Worm (Caenorhabditis elegans) whole organism, mixed stage, embryonic: Measurements from ENCODE around the gene gex-5.
"Not testable (repeated sequence)": the region's sequence is repeated elsewhere in the genome, so short reads cannot be mapped to it uniquely, and the experiment has no call there.

Experiments used
- M03D4.4 ChIP-seq: sonication (generic microtip); optimal IDR thresholded peaks from 2 replicates; lab custom pipeline; 2017; ENCODE audit warnings: mild to moderate bottlenecking, missing genetic modification characterization, missing compliant biosample characterization
- bed-3 ChIP-seq: fragments of 200-800 bp; sonication (Bioruptor generic); optimal IDR thresholded peaks from 3 replicates; lab custom pipeline; 2018; ENCODE audit warnings: mild to moderate bottlenecking, missing genetic modification characterization, moderate library complexity, missing compliant biosample characterization
- blmp-1 ChIP-seq: fragments of 150-350 bp; optimal IDR thresholded peaks from 2 replicates; lab custom pipeline; 2014; ENCODE audit warnings: missing biosample characterization, missing genetic modification characterization
- ceh-39 ChIP-seq: fragments of 150-350 bp; optimal IDR thresholded peaks from 2 replicates; lab custom pipeline; 2014; ENCODE audit warnings: missing biosample characterization, missing genetic modification characterization
- ceh-43 ChIP-seq: fragments of 200-800 bp; sonication (Bioruptor generic); optimal IDR thresholded peaks from 2 replicates; lab custom pipeline; 2018; ENCODE audit warnings: mild to moderate bottlenecking, missing genetic modification characterization, moderate library complexity, missing compliant biosample characterization
- ceh-83 ChIP-seq: fragments of 200-800 bp; sonication (Bioruptor generic); optimal IDR thresholded peaks from 2 replicates; lab custom pipeline; 2018; ENCODE audit warnings: mild to moderate bottlenecking, missing genetic modification characterization, missing compliant biosample characterization
- ces-1 ChIP-seq: fragments of 150-350 bp; optimal IDR thresholded peaks from 2 replicates; lab custom pipeline; 2014; ENCODE audit warnings: missing biosample characterization, missing genetic modification reagents, missing genetic modification characterization
- drap-1 ChIP-seq: fragments of 200-800 bp; sonication (Bioruptor generic); optimal IDR thresholded peaks from 3 replicates; lab custom pipeline; 2018; ENCODE audit warnings: mild to moderate bottlenecking, missing genetic modification characterization, missing compliant biosample characterization
- elt-3 ChIP-seq: fragments of 150-350 bp; optimal IDR thresholded peaks from 2 replicates; lab custom pipeline; 2014; ENCODE audit warnings: missing biosample characterization, missing genetic modification characterization
- flh-1 ChIP-seq: fragments of 200-800 bp; sonication (Bioruptor generic); optimal IDR thresholded peaks from 2 replicates; lab custom pipeline; 2018; ENCODE audit warnings: mild to moderate bottlenecking, missing genetic modification characterization, moderate library complexity, missing compliant biosample characterization
- ham-2 ChIP-seq: fragments of 200-800 bp; sonication (Bioruptor generic); optimal IDR thresholded peaks from 2 replicates; lab custom pipeline; 2018; ENCODE audit warnings: mild to moderate bottlenecking, missing genetic modification characterization, missing compliant biosample characterization
- hlh-1 ChIP-seq: fragments of 150-350 bp; optimal IDR thresholded peaks from 2 replicates; lab custom pipeline; 2014; ENCODE audit warnings: missing biosample characterization, missing genetic modification reagents, missing genetic modification characterization
- mab-5 ChIP-seq: fragments of 150-350 bp; optimal IDR thresholded peaks from 2 replicates; lab custom pipeline; 2014; ENCODE audit warnings: missing biosample characterization, missing genetic modification characterization
- mep-1 ChIP-seq: fragments of 150-350 bp; optimal IDR thresholded peaks from 2 replicates; lab custom pipeline; 2017; ENCODE audit warnings: missing biosample characterization, missing genetic modification reagents, missing genetic modification characterization, inconsistent platforms
- mls-2 ChIP-seq: sonication (generic microtip); optimal IDR thresholded peaks from 2 replicates; lab custom pipeline; 2016; ENCODE audit warnings: mild to moderate bottlenecking, missing genetic modification characterization, moderate library complexity, missing compliant biosample characterization
- nhr-12 ChIP-seq: fragments of 150-350 bp; optimal IDR thresholded peaks from 2 replicates; lab custom pipeline; 2014; ENCODE audit warnings: missing biosample characterization, missing genetic modification characterization
- nhr-2 ChIP-seq: fragments of 150-350 bp; optimal IDR thresholded peaks from 2 replicates; lab custom pipeline; 2014; ENCODE audit warnings: missing biosample characterization, missing genetic modification characterization
- nhr-237 ChIP-seq: fragments of 150-350 bp; optimal IDR thresholded peaks from 2 replicates; lab custom pipeline; 2014; ENCODE audit warnings: missing biosample characterization, missing genetic modification characterization
- nhr-28 ChIP-seq: fragments of 150-350 bp; optimal IDR thresholded peaks from 2 replicates; lab custom pipeline; 2014; ENCODE audit warnings: missing biosample characterization, missing genetic modification characterization
- pha-4 ChIP-seq: fragments of 150-350 bp; optimal IDR thresholded peaks from 2 replicates; lab custom pipeline; 2018; ENCODE audit warnings: missing biosample characterization, missing genetic modification reagents, missing genetic modification characterization
- sem-2 ChIP-seq: fragments of 200-800 bp; sonication (Bioruptor generic); optimal IDR thresholded peaks from 2 replicates; lab custom pipeline; 2018; ENCODE audit warnings: mild to moderate bottlenecking, missing genetic modification characterization, missing compliant biosample characterization
- snpc-4 ChIP-seq: fragments of 150-350 bp; optimal IDR thresholded peaks from 2 replicates; lab custom pipeline; 2014; ENCODE audit warnings: missing biosample characterization, missing genetic modification characterization
- sptf-1 ChIP-seq: sonication (generic microtip); optimal IDR thresholded peaks from 2 replicates; lab custom pipeline; 2017; ENCODE audit warnings: mild to moderate bottlenecking, missing genetic modification characterization, moderate library complexity, missing compliant biosample characterization
- unc-120 ChIP-seq: sonication (generic microtip); optimal IDR thresholded peaks from 2 replicates; lab custom pipeline; 2017; ENCODE audit warnings: missing genetic modification characterization, missing compliant biosample characterization; ENCODE audit not compliant: poor library complexity, severe bottlenecking
- unc-62 ChIP-seq: fragments of 150-350 bp; optimal IDR thresholded peaks from 2 replicates; lab custom pipeline; 2014; ENCODE audit warnings: missing biosample characterization, missing genetic modification reagents, missing genetic modification characterization
- zip-8 ChIP-seq: fragments of 150-350 bp; optimal IDR thresholded peaks from 2 replicates; lab custom pipeline; 2014; ENCODE audit warnings: missing biosample characterization, missing genetic modification characterization
- ztf-11 ChIP-seq: fragments of 150-350 bp; optimal IDR thresholded peaks from 2 replicates; lab custom pipeline; 2014; ENCODE audit warnings: missing biosample characterization, missing genetic modification characterization

Gene gex-5

ce11 chrIII:4748109-4748508 is 33.7 kb downstream of the gex-5 start, which contains the start of gene col-89:
TSS of gene col-89 (plus strand) at chrIII:4748127.
- no peak for TF ChIP-seq flh-1 (GFP tag; lab: Kevin White, UChicago)
- no peak for TF ChIP-seq ztf-11 (tag; lab: Kevin White, UChicago)
- no peak for TF ChIP-seq unc-120 (tag; lab: Kevin White, UChicago)
- TF ChIP-seq mls-2 (tag; lab: Kevin White, UChicago): no peak
- no peak for TF ChIP-seq ceh-83 (GFP tag; lab: Kevin White, UChicago)
- TF ChIP-seq ces-1: no peak
- no peak for TF ChIP-seq drap-1 (GFP tag; lab: Kevin White, UChicago)
- TF ChIP-seq zip-8 (tag; lab: Kevin White, UChicago): no peak
- TF ChIP-seq pha-4: no peak
- TF ChIP-seq nhr-2 (tag; lab: Kevin White, UChicago): no peak

DNA sequence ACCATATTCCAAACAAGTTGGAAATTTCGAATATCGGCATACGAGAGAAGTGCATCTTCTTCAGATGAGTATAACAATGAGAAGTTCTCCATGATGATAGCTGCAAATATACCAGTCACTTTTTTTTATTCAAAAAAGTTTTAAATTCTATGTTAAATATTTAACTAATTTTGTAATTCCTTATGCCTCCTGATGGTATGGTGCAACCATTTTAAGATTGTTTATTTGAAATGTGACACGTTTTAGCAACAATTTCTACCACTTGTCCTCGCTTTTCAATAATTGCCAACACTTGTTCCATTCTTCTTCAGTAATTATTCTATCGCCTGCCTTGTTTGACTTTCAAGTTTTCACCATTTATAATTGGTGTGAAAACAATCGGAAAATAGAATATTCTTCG is 35.9 kb downstream of the gex-5 start, which contains the start of gene F17C8.6:
Gene F17C8.6, minus strand, starts transcription at position 101 of the 400 bp plus-strand sequence.
- TF ChIP-seq M03D4.4 (no peak), ztf-11 (tag; lab: Kevin White, UChicago) (no peak), nhr-237 (no peak), blmp-1 (tag; lab: Kevin White, UChicago) (no peak), ceh-39 (tag; lab: Kevin White, UChicago) (no peak), nhr-28 (tag; lab: Kevin White, UChicago) (no peak), ham-2 (GFP tag; lab: Kevin White, UChicago) (no peak)

ce11 chrIII:4742620-4743019 is 39.2 kb downstream of the gex-5 start, which contains the start of gene twk-6:
TSS of gene twk-6 (plus strand) at chrIII:4742920.
- TF ChIP-seq sptf-1 (tag; lab: Kevin White, UChicago); unc-120 (tag; lab: Kevin White, UChicago); M03D4.4: not testable (repeated sequence)

ce11 chrIII:4740820-4741219 is 41.0 kb downstream of the gex-5 start:
- TF ChIP-seq mab-5 (tag; lab: Kevin White, UChicago) (no peak), mep-1 (tag; lab: Kevin White, UChicago) (no peak), snpc-4 (tag; lab: Kevin White, UChicago) (no peak), ztf-11 (tag; lab: Kevin White, UChicago) (no peak), nhr-237 (no peak), unc-62 (no peak), sem-2 (GFP tag; lab: Kevin White, UChicago) (no peak), ceh-39 (tag; lab: Kevin White, UChicago) (no peak)
- TF ChIP-seq, all 35 proteins: peak for 0

- no peak for TF ChIP-seq ces-1
- no peak for TF ChIP-seq sptf-1 (tag; lab: Kevin White, UChicago)
- no peak for TF ChIP-seq blmp-1 (tag; lab: Kevin White, UChicago)
- no peak for TF ChIP-seq nhr-28 (tag; lab: Kevin White, UChicago)
- no peak for TF ChIP-seq unc-62
- TF ChIP-seq, all 35 proteins: peak for 0
Measured at ce11 chrIII:4739975-4740374, 41.8 kb downstream of the gex-5 start, which contains the start of gene ras-2. TSS of gene ras-2 (minus strand) at chrIII:4740075.

ce11 chrIII:4735443-4735842 is 46.3 kb downstream of the gex-5 start, which contains the start of gene F17C8.7:
TSS of gene F17C8.7 (plus strand) at chrIII:4735743.
- no peak for TF ChIP-seq sptf-1 (tag; lab: Kevin White, UChicago)
- no peak for TF ChIP-seq ceh-43 (GFP tag; lab: Kevin White, UChicago)
- TF ChIP-seq ces-1: no peak
- no peak for TF ChIP-seq ceh-39 (tag; lab: Kevin White, UChicago)
- TF ChIP-seq sem-2 (GFP tag; lab: Kevin White, UChicago): no peak
- TF ChIP-seq zip-8 (tag; lab: Kevin White, UChicago): no peak
- TF ChIP-seq nhr-12 (tag; lab: Kevin White, UChicago): no peak
- TF ChIP-seq mab-5 (tag; lab: Kevin White, UChicago): no peak
- no peak for TF ChIP-seq drap-1 (GFP tag; lab: Kevin White, UChicago)
- no peak for TF ChIP-seq elt-3
- TF ChIP-seq hlh-1 (tag; lab: Kevin White, UChicago): no peak
- TF ChIP-seq bed-3 (GFP tag; lab: Kevin White, UChicago): no peak
- TF ChIP-seq, all 35 proteins: peak for 0
